Fruit fly (Drosophila melanogaster): ENCODE measurements around the gene spdi.

The spdi gene

dm6 chrX:635495-636142 is 15.6 kb upstream of the spdi start, which contains the start of gene Dredd (continued):
- TF ChIP-seq CG8359 (GFP tag; optimal IDR thresholded peaks at IDR 0.05; ENCODE audit: borderline replicate concordance) (no peak), cas (GFP tag; IDR thresholded peaks at IDR 0.05) (no peak), CG4730 (GFP tag; IDR thresholded peaks at IDR 0.05) (no peak), trem (tag; optimal IDR thresholded peaks at IDR 0.05) (peak; percentile 63), jing (GFP tag; optimal IDR thresholded peaks at IDR 0.05) (no peak), da (GFP tag; optimal IDR thresholded peaks at IDR 0.05) (no peak), CG8478 (optimal IDR thresholded peaks at IDR 0.05) (no peak), Taf1 (GFP tag; IDR thresholded peaks at IDR 0.05) (no peak), yki (optimal IDR thresholded peaks at IDR 0.05) (no peak), CG2202 (tag; optimal IDR thresholded peaks at IDR 0.05) (no peak), sens-2 (GFP tag; IDR thresholded peaks at IDR 0.05) (no peak), Hmr (GFP tag; optimal IDR thresholded peaks at IDR 0.05) (peak; percentile 28), CG8281 (tag; optimal IDR thresholded peaks at IDR 0.05) (no peak), CHES-1-like (GFP tag; optimal IDR thresholded peaks at IDR 0.05) (no peak), CG10147 (GFP tag; optimal IDR thresholded peaks at IDR 0.05) (no peak), sim (GFP tag; IDR thresholded peaks at IDR 0.05) (no peak), gce (GFP tag; IDR thresholded peaks at IDR 0.05) (no peak), danr (GFP tag; IDR thresholded peaks at IDR 0.05) (no peak), fd3F (GFP tag; optimal IDR thresholded peaks at IDR 0.05) (no peak), Dip3 (GFP tag; optimal IDR thresholded peaks at IDR 0.05) (no peak), dpn (GFP tag; optimal IDR thresholded peaks at IDR 0.05) (no peak), jumu (GFP tag; optimal IDR thresholded peaks at IDR 0.05) (no peak), pho (GFP tag; optimal IDR thresholded peaks at IDR 0.05) (no peak), CG3726 (GFP tag; IDR thresholded peaks at IDR 0.05) (no peak), Ets65A (GFP tag) (peak; percentile 26), gcm (GFP tag; optimal IDR thresholded peaks at IDR 0.05) (peak; percentile 31), CG10267 (tag; optimal IDR thresholded peaks at IDR 0.05) (peak; percentile 54), jigr1 (GFP tag; IDR thresholded peaks at IDR 0.05) (no peak), tgo (GFP tag; IDR thresholded peaks at IDR 0.05) (no peak), zfh1 (GFP tag; IDR thresholded peaks at IDR 0.05) (no peak), br (optimal IDR thresholded peaks at IDR 0.05) (no peak), CG7745 (tag; optimal IDR thresholded peaks at IDR 0.05) (no peak), cad (GFP tag; optimal IDR thresholded peaks at IDR 0.05) (no peak), D19B (GFP tag; optimal IDR thresholded peaks at IDR 0.05) (peak; percentile 70), Optix (GFP tag; IDR thresholded peaks at IDR 0.05) (no peak), C15 (GFP tag; IDR thresholded peaks at IDR 0.05) (no peak), Ssrp (tag; optimal IDR thresholded peaks at IDR 0.05) (no peak), nerfin-2 (GFP tag; IDR thresholded peaks at IDR 0.05; ENCODE audit: partially characterized antibody) (peak; percentile 93), CG6765 (GFP tag; optimal IDR thresholded peaks at IDR 0.05) (no peak), CG11695 (GFP tag; IDR thresholded peaks at IDR 0.05) (no peak), z (GFP tag; IDR thresholded peaks at IDR 0.05) (no peak), fru (optimal IDR thresholded peaks at IDR 0.05) (no peak), sisA (GFP tag; IDR thresholded peaks at IDR 0.05) (no peak), zfh2 (GFP tag; optimal IDR thresholded peaks at IDR 0.05) (no peak), kay (GFP tag; optimal IDR thresholded peaks at IDR 0.05) (no peak), CG1603 (tag; optimal IDR thresholded peaks at IDR 0.05) (peak; percentile 18), PHDP (tag; optimal IDR thresholded peaks at IDR 0.05) (no peak), Kr (GFP tag; optimal IDR thresholded peaks at IDR 0.05) (no peak), Poxn (GFP tag; IDR thresholded peaks at IDR 0.05) (no peak), rib (GFP tag; IDR thresholded peaks at IDR 0.05) (peak; percentile 47; the same call in 1 of the 2 replicates), Vsx1 (GFP tag; optimal IDR thresholded peaks at IDR 0.05) (no peak), CG4404 (GFP tag; IDR thresholded peaks at IDR 0.05) (no peak), pita (GFP tag; optimal IDR thresholded peaks at IDR 0.05) (no peak)
